Worm (Caenorhabditis elegans): ENCODE measurements around the gene pfs-2.

- TF ChIP-seq ces-1 (GFP tag; optimal IDR thresholded peaks at IDR 0.05) (no peak), unc-120 (tag; optimal IDR thresholded peaks at IDR 0.05; ENCODE audit: poor library complexity, severe bottlenecking) (no peak), sptf-1 (tag; optimal IDR thresholded peaks at IDR 0.05) (no peak), pha-4 (tag; optimal IDR thresholded peaks at IDR 0.05) (peak; percentile 31), nhr-237 (tag; optimal IDR thresholded peaks at IDR 0.05) (no peak), nhr-2 (tag; optimal IDR thresholded peaks at IDR 0.05) (no peak), unc-62 (GFP tag; optimal IDR thresholded peaks at IDR 0.05) (no peak), unc-39 (tag; optimal IDR thresholded peaks at IDR 0.05) (no peak), nhr-76 (tag; optimal IDR thresholded peaks at IDR 0.05) (no peak), elt-3 (tag; optimal IDR thresholded peaks at IDR 0.05) (no peak), mep-1 (tag; optimal IDR thresholded peaks at IDR 0.05) (no peak), nhr-12 (tag; optimal IDR thresholded peaks at IDR 0.05) (no peak)
Observed at ce11 chrII:14404266-14404665, 46.1 kb downstream of the pfs-2 start.
